Fruit fly (Drosophila melanogaster): ENCODE measurements around the gene CG16717.

DNA sequence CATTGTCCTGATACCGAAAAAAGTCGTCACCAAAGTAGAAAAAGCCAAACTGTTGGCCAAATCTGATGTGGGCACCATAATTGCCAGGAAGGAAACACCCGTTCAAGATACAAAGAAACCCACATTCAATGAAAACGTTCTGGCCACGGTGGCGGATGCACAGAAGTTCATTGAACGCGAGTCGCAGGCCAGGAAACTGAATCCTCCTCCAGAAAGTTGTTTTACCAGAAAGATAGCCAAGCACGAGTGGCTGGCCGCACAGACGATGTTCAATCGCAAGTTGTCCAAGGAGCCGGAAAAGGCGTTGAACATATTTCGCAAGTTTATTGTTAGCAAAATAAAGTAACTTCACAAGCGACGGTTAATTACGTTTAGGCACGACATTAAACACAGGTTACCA lies 41.1 kb downstream of the CG16717 start:
- no peak for TF ChIP-seq pad (GFP tag; optimal IDR thresholded peaks at IDR 0.05)
- TF ChIP-seq CG1620 (GFP tag; optimal IDR thresholded peaks at IDR 0.05) = no peak
- TF ChIP-seq kay (GFP tag; ENCODE audit: borderline replicate concordance) = no peak
- TF ChIP-seq Hr96 (GFP tag; optimal IDR thresholded peaks at IDR 0.05) = no peak
- no peak for TF ChIP-seq tj (GFP tag; optimal IDR thresholded peaks at IDR 0.05)
- no peak for TF ChIP-seq CG7101 (tag; optimal IDR thresholded peaks at IDR 0.05)
- no peak for TF ChIP-seq CG11617 (GFP tag; optimal IDR thresholded peaks at IDR 0.05)
- TF ChIP-seq CG33017 (tag; optimal IDR thresholded peaks at IDR 0.05) = no peak
- TF ChIP-seq Crg-1 (GFP tag; optimal IDR thresholded peaks at IDR 0.05) = no peak
- TF ChIP-seq Clk (GFP tag; optimal IDR thresholded peaks at IDR 0.05) = no peak
- no peak for TF ChIP-seq CG12768 (GFP tag; optimal IDR thresholded peaks at IDR 0.05)

Measured in whole organism, adult.